Fruit fly (Drosophila melanogaster): ENCODE data around the gene sta.
A peak's percentile ranks its signal among the peaks of the same experiment; 100 is the strongest.

sta gene

DNA sequence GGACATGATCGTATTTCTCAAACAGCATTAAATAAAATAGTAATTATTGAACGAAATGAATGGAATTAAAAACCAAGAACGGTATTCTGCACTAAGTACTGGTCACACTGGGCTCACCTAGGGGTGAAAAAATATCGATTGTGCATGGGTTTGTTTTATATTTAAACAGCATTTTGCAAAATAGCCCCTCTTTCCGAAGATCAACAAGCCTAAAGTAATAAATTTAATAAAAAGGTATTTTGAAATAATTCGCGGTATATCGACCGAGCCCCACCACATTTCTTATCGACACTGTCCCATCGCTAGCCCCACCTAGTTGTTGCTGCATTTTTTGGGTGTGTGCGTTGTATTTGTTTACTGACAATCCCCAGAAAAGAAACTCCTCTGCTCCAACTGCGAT is 12.7 kb downstream of the sta start, which contains the start of gene pck (continued):
- TF ChIP-seq Oaz (GFP tag; IDR thresholded peaks at IDR 0.05) (no peak), ase (GFP tag; IDR thresholded peaks at IDR 0.05) (peak; percentile 60; the same call in 2 of the 3 replicates), fd102C (GFP tag; optimal IDR thresholded peaks at IDR 0.05) (no peak), wor (GFP tag; IDR thresholded peaks at IDR 0.05) (no peak), CG4282 (GFP tag; optimal IDR thresholded peaks at IDR 0.05) (no peak), CG13296 (GFP tag; optimal IDR thresholded peaks at IDR 0.05) (peak; percentile 25), sd (tag; optimal IDR thresholded peaks at IDR 0.05) (peak; percentile 56), pho (GFP tag; optimal IDR thresholded peaks at IDR 0.05) (peak; percentile 68), Bdp1 (GFP tag; optimal IDR thresholded peaks at IDR 0.05) (peak; percentile 59), sima (GFP tag; optimal IDR thresholded peaks at IDR 0.05) (no peak), CG14860 (GFP tag; IDR thresholded peaks at IDR 0.05; ENCODE audit: partially characterized antibody) (peak; percentile 24; the same call in 1 of the 3 replicates), BtbVII (GFP tag; optimal IDR thresholded peaks at IDR 0.05) (no peak), B-H1 (GFP tag; IDR thresholded peaks at IDR 0.05) (peak; percentile 54; the same call in 1 of the 3 replicates), CG16813 (GFP tag; IDR thresholded peaks at IDR 0.05; ENCODE audit: partially characterized antibody) (peak; percentile 50; the same call in 1 of the 3 replicates), Pdp1 (GFP tag; optimal IDR thresholded peaks at IDR 0.05) (peak; percentile 32 to 76), HLH4C (GFP tag; IDR thresholded peaks at IDR 0.05; ENCODE audit: partially characterized antibody) (peak; percentile 56; the same call in 2 of the 3 replicates), CG2120 (GFP tag; optimal IDR thresholded peaks at IDR 0.05) (peak; percentile 82), ken (GFP tag; IDR thresholded peaks at IDR 0.05) (peak; percentile 73), B-H2 (GFP tag; optimal IDR thresholded peaks at IDR 0.05) (no peak), gce (GFP tag; IDR thresholded peaks at IDR 0.05) (no peak), CG17359 (tag; optimal IDR thresholded peaks at IDR 0.05) (peak; percentile 52), CG8359 (GFP tag; optimal IDR thresholded peaks at IDR 0.05; ENCODE audit: borderline replicate concordance) (no peak), CG14050 (GFP tag; IDR thresholded peaks at IDR 0.05) (no peak; the same call in 2 of the 3 replicates), CG2199 (GFP tag; IDR thresholded peaks at IDR 0.05) (peak; percentile 47; the same call in 1 of the 3 replicates), CG9817 (tag; optimal IDR thresholded peaks at IDR 0.05) (peak; percentile 36), CG7786 (GFP tag; optimal IDR thresholded peaks at IDR 0.05) (peak; percentile 65), CG1529 (GFP tag; optimal IDR thresholded peaks at IDR 0.05) (no peak), CG2116 (GFP tag; optimal IDR thresholded peaks at IDR 0.05) (peak; percentile 78), H2.0 (GFP tag; IDR thresholded peaks at IDR 0.05) (peak; percentile 69; the same call in 1 of the 2 replicates)

DNA sequence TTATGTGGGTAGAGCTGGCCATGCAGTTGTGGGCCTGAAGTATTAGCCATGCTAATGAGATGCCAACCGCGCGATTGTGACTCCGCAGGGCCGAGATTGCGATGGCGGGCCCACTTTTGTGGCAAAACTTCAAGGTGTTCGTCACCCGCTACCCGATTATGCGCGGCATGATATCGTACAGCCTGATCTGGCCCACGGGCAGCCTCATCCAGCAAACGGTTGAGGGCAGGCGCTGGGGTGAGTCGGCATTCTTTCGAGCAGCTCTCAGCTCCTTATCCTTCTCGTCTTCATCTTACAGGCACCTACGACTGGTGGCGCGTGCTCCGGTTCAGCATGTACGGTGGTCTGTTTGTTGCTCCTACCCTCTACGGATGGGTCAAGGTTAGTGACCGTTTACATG is 13.5 kb downstream of the sta start, which contains the start of gene CG32808:
CG32808 (minus strand) TSS at position 101 of the 400 bp plus-strand sequence.
- no peak for TF ChIP-seq grn (GFP tag; optimal IDR thresholded peaks at IDR 0.05)
- TF ChIP-seq Lhr (GFP tag; optimal IDR thresholded peaks at IDR 0.05), result no peak
- TF ChIP-seq insv (GFP tag; optimal IDR thresholded peaks at IDR 0.05), result no peak
- no peak for TF ChIP-seq H15 (GFP tag; IDR thresholded peaks at IDR 0.05)
- no peak for TF ChIP-seq wek (GFP tag; optimal IDR thresholded peaks at IDR 0.05)

DNA sequence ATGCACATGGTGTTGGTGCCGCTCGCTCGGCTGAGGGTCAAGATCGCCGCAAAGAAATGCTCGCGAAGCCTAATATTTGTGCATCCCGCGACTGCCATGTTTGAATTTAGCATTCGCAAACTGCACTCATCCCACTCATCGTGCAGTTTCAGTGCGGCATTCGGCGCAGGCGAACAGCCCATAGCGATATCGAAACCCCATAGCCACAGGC is 15.9 kb downstream of the sta start, which contains the start of gene CG14778:
CG14778 (plus strand) TSS at position 112 of the 211 bp plus-strand sequence.
- no peak for TF ChIP-seq bab2 (GFP tag; optimal IDR thresholded peaks at IDR 0.05)
- TF ChIP-seq cg (GFP tag; optimal IDR thresholded peaks at IDR 0.05), result no peak
- TF ChIP-seq Spps (tag; optimal IDR thresholded peaks at IDR 0.05), result no peak
- TF ChIP-seq eyg (GFP tag; optimal IDR thresholded peaks at IDR 0.05), result no peak
